Worm (Caenorhabditis elegans) whole organism, L1 larva: ENCODE measurements around the gene T07E3.3.

ENCODE experiments used
- alr-1 ChIP-seq: fragments of 200-800 bp; sonication (Bioruptor generic); optimal IDR thresholded peaks from 2 replicates; lab custom pipeline; 2018; ENCODE audit warnings: borderline replicate concordance, mild to moderate bottlenecking, missing genetic modification characterization, missing compliant biosample characterization
- dpl-1 ChIP-seq, 3 experiments: fragments of 150-350 bp in 2 of 3; sonication (generic microtip) in 1 of 3; optimal IDR thresholded peaks; 2 replicates each; lab custom pipeline; 2014 to 2017; ENCODE audit warnings: missing biosample characterization in 3 of 3, missing genetic modification characterization in 3 of 3, missing genetic modification reagents in 3 of 3
- elt-3 ChIP-seq, 6 experiments: fragments of 150-350 bp in 1 of 6; sonication (generic microtip); optimal IDR thresholded peaks; 2 replicates each; lab custom pipeline; 2017 to 2018; ENCODE audit warnings: missing biosample characterization in 6 of 6, missing genetic modification characterization in 6 of 6, inconsistent platforms in 1 of 6
- fkh-10 ChIP-seq: sonication (generic microtip); optimal IDR thresholded peaks from 2 replicates; lab custom pipeline; 2017; ENCODE audit warnings: missing biosample characterization, missing genetic modification reagents, missing genetic modification characterization
- hlh-4 ChIP-seq: sonication (generic microtip); optimal IDR thresholded peaks from 2 replicates; lab custom pipeline; 2016; ENCODE audit warnings: mild to moderate bottlenecking, missing genetic modification characterization, missing compliant biosample characterization
- jun-1 ChIP-seq: fragments of 150-350 bp; optimal IDR thresholded peaks from 2 replicates; lab custom pipeline; 2014; ENCODE audit warnings: missing biosample characterization, missing genetic modification reagents, missing genetic modification characterization
- nhr-237 ChIP-seq: fragments of 150-350 bp; optimal IDR thresholded peaks from 2 replicates; lab custom pipeline; 2014; ENCODE audit warnings: missing biosample characterization, missing genetic modification characterization
- nhr-76 ChIP-seq: sonication (generic microtip); optimal IDR thresholded peaks from 2 replicates; lab custom pipeline; 2017; ENCODE audit warnings: missing biosample characterization, missing genetic modification characterization
- skn-1 ChIP-seq: fragments of 150-350 bp; optimal IDR thresholded peaks from 2 replicates; lab custom pipeline; 2014; ENCODE audit warnings: missing biosample characterization, missing genetic modification characterization
- snpc-4 ChIP-seq: fragments of 150-350 bp; optimal IDR thresholded peaks from 2 replicates; lab custom pipeline; 2014; ENCODE audit warnings: missing biosample characterization, missing genetic modification characterization
- snu-23 ChIP-seq: sonication (generic microtip); optimal IDR thresholded peaks from 2 replicates; lab custom pipeline; 2016; ENCODE audit warnings: missing genetic modification characterization, missing compliant biosample characterization
- tlp-1 ChIP-seq: fragments of 150-350 bp; optimal IDR thresholded peaks from 2 replicates; lab custom pipeline; 2014; ENCODE audit warnings: missing biosample characterization, missing genetic modification characterization
- ztf-11 ChIP-seq, 2 experiments: sonication (generic microtip); optimal IDR thresholded peaks; 2 replicates each; lab custom pipeline; 2016 to 2017; ENCODE audit warnings: missing genetic modification characterization in 2 of 2, missing biosample characterization in 1 of 2, missing compliant biosample characterization in 1 of 2

- TF ChIP-seq fkh-10 (GFP tag; lab: Kevin White, UChicago): no peak
- TF ChIP-seq tlp-1 (tag; lab: Kevin White, UChicago): no peak
- no peak for TF ChIP-seq alr-1 (tag; lab: Kevin White, UChicago)
- no peak for TF ChIP-seq jun-1 (tag; lab: Kevin White, UChicago)
- no peak for TF ChIP-seq skn-1 (tag; lab: Kevin White, UChicago)
- no peak for TF ChIP-seq hlh-4 (tag; lab: Kevin White, UChicago)
- TF ChIP-seq snpc-4 (tag; lab: Kevin White, UChicago): no peak
- no peak for TF ChIP-seq nhr-237 (tag; lab: Kevin White, UChicago)
- no peak for TF ChIP-seq snu-23
- TF ChIP-seq dpl-1 (GFP tag; optimal IDR thresholded peaks at IDR 0.05; lab: Kevin White, UChicago): no peak
- TF ChIP-seq elt-3 (tag; optimal IDR thresholded peaks at IDR 0.05; lab: Kevin White, UChicago): no peak
- no peak for TF ChIP-seq nhr-76 (tag; lab: Kevin White, UChicago)
- TF ChIP-seq ztf-11 (tag; optimal IDR thresholded peaks at IDR 0.05; lab: Kevin White, UChicago): no peak
These were observed 44.2 kb downstream of the T07E3.3 start for ce11 chrIII:6947896-6948295.
